Fruit fly (Drosophila melanogaster) whole organism, embryonic: ENCODE data around the gene SCAR.

Source experiments
- ATbp ChIP-seq: fragments of 200-800 bp; sonication (Bioruptor generic); optimal IDR thresholded peaks from 2 replicates; lab custom pipeline; 2017; ENCODE audit warnings: missing biosample characterization, mild to moderate bottlenecking, missing genetic modification characterization, missing genetic modification reagents
- Antp ChIP-seq: fragments of 200-800 bp; sonication (Bioruptor generic); optimal IDR thresholded peaks from 3 replicates; lab custom pipeline; 2016; ENCODE audit warnings: missing biosample characterization, missing genetic modification characterization
- CG10321 ChIP-seq: fragments of 200-800 bp; sonication (Bioruptor generic); IDR thresholded peaks from 2 replicates; pipeline ENCODE4 v1.3.6; 2022; ENCODE audit warnings: missing biosample characterization, missing genetic modification characterization
- CG11247 ChIP-seq: fragments of 200-800 bp; sonication (Bioruptor generic); IDR thresholded peaks from 2 replicates; pipeline ENCODE4 v1.3.6; 2022; ENCODE audit warnings: missing biosample characterization, missing genetic modification characterization
- CG11695 ChIP-seq: fragments of 200-800 bp; sonication (Bioruptor generic); IDR thresholded peaks from 3 replicates; pipeline ENCODE4 v1.3.6; 2022; ENCODE audit warnings: missing biosample characterization, missing genetic modification characterization
- CG13123 ChIP-seq: fragments of 200-800 bp; sonication (Bioruptor generic); optimal IDR thresholded peaks from 2 replicates; lab custom pipeline; 2016; ENCODE audit warnings: missing biosample characterization, missing genetic modification characterization
- CG15073 ChIP-seq: fragments of 200-800 bp; sonication (Bioruptor generic); optimal IDR thresholded peaks from 2 replicates; lab custom pipeline; 2016; ENCODE audit warnings: missing biosample characterization, missing genetic modification characterization
- CG16863 ChIP-seq: fragments of 200-800 bp; sonication (Bioruptor generic); optimal IDR thresholded peaks from 3 replicates; lab custom pipeline; 2016; ENCODE audit warnings: missing biosample characterization, missing genetic modification characterization
- CG2712 ChIP-seq: fragments of 200-800 bp; optimal IDR thresholded peaks from 3 replicates; lab custom pipeline; 2019; ENCODE audit warnings: missing biosample characterization, mild to moderate bottlenecking, missing genetic modification characterization, moderate library complexity
- CG31224 ChIP-seq: fragments of 200-800 bp; sonication (Bioruptor generic); IDR thresholded peaks from 2 replicates; pipeline ENCODE4 v1.3.6; 2022; ENCODE audit warnings: missing biosample characterization, missing genetic modification characterization
- CG3995 ChIP-seq: fragments of 200-800 bp; sonication (Bioruptor generic); optimal IDR thresholded peaks from 3 replicates; lab custom pipeline; 2016; ENCODE audit warnings: missing biosample characterization, missing genetic modification characterization
- CG4328 ChIP-seq: fragments of 200-800 bp; sonication (Bioruptor generic); optimal IDR thresholded peaks from 3 replicates; lab custom pipeline; 2017; ENCODE audit warnings: missing biosample characterization, missing genetic modification reagents, missing genetic modification characterization
- CG43689 ChIP-seq: fragments of 200-800 bp; sonication (Bioruptor generic); IDR thresholded peaks from 2 replicates; pipeline ENCODE4 v1.3.6; 2022; ENCODE audit warnings: missing biosample characterization, missing genetic modification characterization
- CG4854 ChIP-seq: fragments of 200-800 bp; sonication (Bioruptor generic); optimal IDR thresholded peaks from 2 replicates; lab custom pipeline; 2016; ENCODE audit warnings: missing biosample characterization, missing genetic modification characterization, inconsistent platforms
- CG7987 ChIP-seq: fragments of 200-800 bp; sonication (Bioruptor generic); optimal IDR thresholded peaks from 2 replicates; lab custom pipeline; 2018; ENCODE audit warnings: missing biosample characterization, mild to moderate bottlenecking, missing genetic modification characterization, moderate library complexity
- CG9609 ChIP-seq: fragments of 200-800 bp; sonication (Bioruptor generic); optimal IDR thresholded peaks from 3 replicates; lab custom pipeline; 2016; ENCODE audit warnings: missing biosample characterization, missing genetic modification characterization
- Dp ChIP-seq: fragments of 200-800 bp; sonication (Bioruptor generic); optimal IDR thresholded peaks from 2 replicates; lab custom pipeline; 2018; ENCODE audit warnings: missing biosample characterization, mild to moderate bottlenecking, missing genetic modification characterization, moderate library complexity
- Drgx ChIP-seq: fragments of 200-800 bp; sonication (Bioruptor generic); IDR thresholded peaks from 2 replicates; pipeline ENCODE4 v1.3.6; 2022; ENCODE audit warnings: missing biosample characterization, missing genetic modification characterization
- Ets65A ChIP-seq: fragments of 200-800 bp; sonication (Bioruptor generic); peaks from one replicate; lab custom pipeline; 2016; ENCODE audit warnings: missing biosample characterization, missing genetic modification characterization
- HHEX ChIP-seq: fragments of 200-800 bp; sonication (Bioruptor generic); optimal IDR thresholded peaks from 3 replicates; lab custom pipeline; 2017; ENCODE audit warnings: missing biosample characterization, mild to moderate bottlenecking, missing genetic modification characterization, missing genetic modification reagents
- HLH3B ChIP-seq: fragments of 200-800 bp; sonication (Bioruptor generic); IDR thresholded peaks from 2 replicates; pipeline ENCODE4 v1.3.6; 2022; ENCODE audit warnings: missing biosample characterization, missing genetic modification characterization
- Jarid2 ChIP-seq: fragments of 200-800 bp; sonication (Bioruptor generic); optimal IDR thresholded peaks from 3 replicates; lab custom pipeline; 2017; ENCODE audit warnings: mild to moderate bottlenecking, missing biosample characterization, missing genetic modification reagents, missing genetic modification characterization
- Lim3 ChIP-seq: fragments of 200-800 bp; sonication (Bioruptor generic); IDR thresholded peaks from 2 replicates; pipeline ENCODE4 v1.3.6; 2022; ENCODE audit warnings: missing biosample characterization, missing genetic modification characterization
- Max ChIP-seq: fragments of 200-800 bp; sonication (Bioruptor generic); optimal IDR thresholded peaks from 2 replicates; lab custom pipeline; 2016; ENCODE audit warnings: missing biosample characterization, mild to moderate bottlenecking, missing genetic modification characterization
- Med ChIP-seq: fragments of 200-800 bp; sonication (Bioruptor generic); peaks from one replicate; lab custom pipeline; 2016; ENCODE audit warnings: missing biosample characterization, missing genetic modification characterization, mild to moderate bottlenecking, inconsistent platforms, moderate library complexity
- Mes4 ChIP-seq: fragments of 200-800 bp; sonication (Bioruptor generic); optimal IDR thresholded peaks from 2 replicates; lab custom pipeline; 2016; ENCODE audit warnings: missing biosample characterization, missing genetic modification characterization
- Opbp ChIP-seq: fragments of 200-800 bp; sonication (Bioruptor generic); IDR thresholded peaks from 3 replicates; pipeline ENCODE4 v1.3.6; 2022; ENCODE audit warnings: missing biosample characterization, missing genetic modification characterization; ENCODE audit not compliant: partially characterized antibody
- Poxn ChIP-seq: fragments of 200-800 bp; sonication (Bioruptor generic); IDR thresholded peaks from 2 replicates; pipeline ENCODE4 v1.3.6; 2022; ENCODE audit warnings: missing biosample characterization, missing genetic modification characterization
- az2 ChIP-seq: fragments of 200-800 bp; sonication (Bioruptor generic); optimal IDR thresholded peaks from 3 replicates; lab custom pipeline; 2016; ENCODE audit warnings: missing biosample characterization, missing genetic modification characterization
- btn ChIP-seq: fragments of 200-800 bp; sonication (Bioruptor generic); optimal IDR thresholded peaks from 2 replicates; lab custom pipeline; 2016; ENCODE audit warnings: missing biosample characterization, missing genetic modification characterization
- chm ChIP-seq: fragments of 200-800 bp; sonication (Bioruptor generic); IDR thresholded peaks from 2 replicates; pipeline ENCODE4 v1.3.6; 2022; ENCODE audit warnings: missing biosample characterization, missing genetic modification characterization
- crol ChIP-seq: fragments of 200-800 bp; sonication (Bioruptor generic); IDR thresholded peaks from 2 replicates; pipeline ENCODE4 v1.3.6; 2022; ENCODE audit warnings: missing biosample characterization, missing genetic modification characterization
- dati ChIP-seq: fragments of 200-800 bp; sonication (Bioruptor generic); IDR thresholded peaks from 2 replicates; pipeline ENCODE4 v1.3.6; 2022; ENCODE audit warnings: missing biosample characterization, missing genetic modification characterization
- esg ChIP-seq: fragments of 200-800 bp; sonication (Bioruptor generic); conservative IDR thresholded peaks from 2 replicates; pipeline ENCODE4 v1.3.6; 2022; ENCODE audit warnings: missing biosample characterization, missing genetic modification characterization
- gfzf ChIP-seq: fragments of 200-800 bp; sonication (Bioruptor generic); optimal IDR thresholded peaks from 2 replicates; lab custom pipeline; 2016; ENCODE audit warnings: missing biosample characterization, mild to moderate bottlenecking, missing genetic modification characterization, moderate library complexity
- gt ChIP-seq: fragments of 200-800 bp; sonication (Bioruptor generic); IDR thresholded peaks from 2 replicates; pipeline ENCODE4 v1.3.6; 2022; ENCODE audit warnings: missing biosample characterization, missing genetic modification characterization
- maf-S ChIP-seq: fragments of 200-800 bp; sonication (Bioruptor generic); optimal IDR thresholded peaks from 2 replicates; lab custom pipeline; 2016; ENCODE audit warnings: missing biosample characterization, missing genetic modification characterization
- mld ChIP-seq: fragments of 200-800 bp; sonication (Bioruptor generic); IDR thresholded peaks from 3 replicates; pipeline ENCODE4 v1.3.6; 2022; ENCODE audit warnings: missing biosample characterization, missing genetic modification characterization; ENCODE audit not compliant: partially characterized antibody
- nerfin-2 ChIP-seq: fragments of 200-800 bp; sonication (Bioruptor generic); IDR thresholded peaks from 2 replicates; pipeline ENCODE4 v1.3.6; 2022; ENCODE audit warnings: missing biosample characterization, missing genetic modification characterization; ENCODE audit not compliant: partially characterized antibody
- phol ChIP-seq: fragments of 200-800 bp; sonication (Bioruptor generic); optimal IDR thresholded peaks from 3 replicates; lab custom pipeline; 2018; ENCODE audit warnings: missing biosample characterization, mild to moderate bottlenecking, missing genetic modification characterization, moderate library complexity
- pnt ChIP-seq: fragments of 200-800 bp; sonication (Bioruptor generic); optimal IDR thresholded peaks from 3 replicates; lab custom pipeline; 2016; ENCODE audit warnings: missing biosample characterization, missing genetic modification characterization
- scrt ChIP-seq: fragments of 200-800 bp; sonication (Bioruptor generic); optimal IDR thresholded peaks from 2 replicates; lab custom pipeline; 2018; ENCODE audit warnings: missing biosample characterization, mild to moderate bottlenecking, missing genetic modification characterization, moderate library complexity
- seq ChIP-seq: fragments of 200-800 bp; sonication (Bioruptor generic); IDR thresholded peaks from 2 replicates; pipeline ENCODE4 v1.3.6; 2022; ENCODE audit warnings: missing biosample characterization, missing genetic modification characterization
- sim ChIP-seq: fragments of 200-800 bp; sonication (Bioruptor generic); IDR thresholded peaks from 2 replicates; pipeline ENCODE4 v1.3.6; 2022; ENCODE audit warnings: missing biosample characterization, missing genetic modification characterization
- sisA ChIP-seq: fragments of 200-800 bp; sonication (Bioruptor generic); IDR thresholded peaks from 2 replicates; pipeline ENCODE4 v1.3.6; 2022; ENCODE audit warnings: missing biosample characterization, missing genetic modification characterization
- slp2 ChIP-seq: fragments of 200-800 bp; sonication (Bioruptor generic); optimal IDR thresholded peaks from 2 replicates; lab custom pipeline; 2016; ENCODE audit warnings: missing biosample characterization, missing genetic modification characterization
- sob ChIP-seq: fragments of 200-800 bp; sonication (Bioruptor generic); IDR thresholded peaks from 2 replicates; pipeline ENCODE4 v1.3.6; 2022; ENCODE audit warnings: missing biosample characterization, missing genetic modification characterization
- sr ChIP-seq: fragments of 200-800 bp; sonication (Bioruptor generic); IDR thresholded peaks from 3 replicates; pipeline ENCODE4 v1.3.6; 2022; ENCODE audit warnings: missing biosample characterization, missing genetic modification characterization
- ttk ChIP-seq: fragments of 200-800 bp; sonication (Bioruptor generic); IDR thresholded peaks from 2 replicates; pipeline ENCODE4 v2.1.2; 2022; ENCODE audit warnings: missing biosample characterization, missing genetic modification characterization
- unc-4 ChIP-seq: fragments of 200-800 bp; sonication (Bioruptor generic); IDR thresholded peaks from 2 replicates; pipeline ENCODE4 v1.3.6; 2022; ENCODE audit warnings: missing biosample characterization, missing genetic modification characterization; ENCODE audit not compliant: partially characterized antibody
- unpg ChIP-seq: fragments of 200-800 bp; sonication (Bioruptor generic); optimal IDR thresholded peaks from 3 replicates; lab custom pipeline; 2018; ENCODE audit warnings: missing biosample characterization, mild to moderate bottlenecking, missing genetic modification characterization, moderate library complexity

Gene SCAR

dm6 chr2L:10967257-10968008 is 9.1 kb upstream of the SCAR start (continued):
- no peak for TF ChIP-seq Opbp (GFP tag; lab: Robert Waterston, UW)
- TF ChIP-seq chm (GFP tag; lab: Robert Waterston, UW), result peak; percentile 62; the same call in 1 of the 2 replicates
- TF ChIP-seq esg (GFP tag; lab: Robert Waterston, UW), result no peak
- peak; percentile 25 for TF ChIP-seq CG2712
- TF ChIP-seq CG10321, result no peak
- TF ChIP-seq unc-4, result 0 out of 2 replicates have a peak, but pooled peaks have one; percentile 10
- TF ChIP-seq CG16863 (GFP tag; lab: Kevin White, UChicago), result no peak
- TF ChIP-seq CG11695 (GFP tag; lab: Robert Waterston, UW), result 0 out of 3 replicates have a peak, but pooled peaks have one; percentile 49
- TF ChIP-seq CG11247 (GFP tag; lab: Robert Waterston, UW), result no peak
- no peak for TF ChIP-seq gfzf
- TF ChIP-seq Poxn (GFP tag; lab: Robert Waterston, UW), result no peak
- no peak for TF ChIP-seq mld (GFP tag; lab: Robert Waterston, UW)
- TF ChIP-seq Max (GFP tag; lab: Kevin White, UChicago), result peak; percentile 13
- TF ChIP-seq Mes4 (GFP tag; lab: Kevin White, UChicago), result no peak
- no peak for TF ChIP-seq maf-S (GFP tag; lab: Kevin White, UChicago)
- TF ChIP-seq CG4854 (GFP tag; lab: Kevin White, UChicago), result no peak
- TF ChIP-seq ATbp (GFP tag; lab: Kevin White, UChicago), result no peak
- no peak for TF ChIP-seq CG13123 (GFP tag; lab: Kevin White, UChicago)
- no peak for TF ChIP-seq pnt
- TF ChIP-seq CG15073 (GFP tag; lab: Kevin White, UChicago), result no peak
- peak; percentile 11 for TF ChIP-seq Antp (GFP tag; lab: Kevin White, UChicago)
- TF ChIP-seq Med (GFP tag; lab: Kevin White, UChicago), result peak; percentile 89
- no peak for TF ChIP-seq CG43689
- no peak for TF ChIP-seq Ets65A (GFP tag; lab: Kevin White, UChicago)
- no peak for TF ChIP-seq Dp (GFP tag; lab: Kevin White, UChicago)
- no peak for TF ChIP-seq az2 (GFP tag; lab: Kevin White, UChicago)
- TF ChIP-seq HLH3B, result 0 out of 2 replicates have a peak, but pooled peaks have one; percentile 18
- no peak for TF ChIP-seq CG31224 (GFP tag; lab: Robert Waterston, UW)
- TF ChIP-seq Jarid2 (GFP tag; lab: Kevin White, UChicago), result no peak
- TF ChIP-seq unpg, result no peak
- 0 out of 2 replicates have a peak, but pooled peaks have one; percentile 12 for TF ChIP-seq nerfin-2 (GFP tag; lab: Robert Waterston, UW)
- no peak for TF ChIP-seq ttk (GFP tag; lab: Robert Waterston, UW)
- no peak; the same call in 1 of the 2 replicates for TF ChIP-seq sim (GFP tag; lab: Robert Waterston, UW)
- no peak for TF ChIP-seq HHEX (GFP tag; lab: Kevin White, UChicago)
- no peak; the same call in 1 of the 2 replicates for TF ChIP-seq Drgx (GFP tag; lab: Robert Waterston, UW)
- TF ChIP-seq sr, result no peak
- TF ChIP-seq sob, result no peak
- no peak for TF ChIP-seq sisA (GFP tag; lab: Robert Waterston, UW)
- no peak for TF ChIP-seq seq (GFP tag; lab: Robert Waterston, UW)
- TF ChIP-seq Lim3 (GFP tag; lab: Robert Waterston, UW), result no peak
- no peak for TF ChIP-seq slp2 (GFP tag; lab: Kevin White, UChicago)
- TF ChIP-seq CG9609 (GFP tag; lab: Kevin White, UChicago), result no peak
- no peak for TF ChIP-seq dati (GFP tag; lab: Robert Waterston, UW)
- TF ChIP-seq scrt, result peak; percentile 16
- peak; percentile 97 for TF ChIP-seq crol (GFP tag; lab: Robert Waterston, UW)
- no peak for TF ChIP-seq CG3995 (GFP tag; lab: Kevin White, UChicago)
- TF ChIP-seq CG4328 (GFP tag; lab: Kevin White, UChicago), result no peak
- no peak for TF ChIP-seq btn (GFP tag; lab: Kevin White, UChicago)
- peak; percentile 65 for TF ChIP-seq CG7987 (GFP tag; lab: Kevin White, UChicago)
- no peak for TF ChIP-seq gt
- TF ChIP-seq phol, result no peak
